Worm (Caenorhabditis elegans) whole organism, early embryonic: ENCODE results near the gene T01E8.1.

ENCODE experiments used
- B0310.2 ChIP-seq: sonication (generic microtip); optimal IDR thresholded peaks from 2 replicates; lab custom pipeline; 2016; ENCODE audit warnings: mild to moderate bottlenecking, missing genetic modification characterization, missing compliant biosample characterization
- F13C5.2 ChIP-seq: sonication (generic microtip); optimal IDR thresholded peaks from 2 replicates; lab custom pipeline; 2017; ENCODE audit warnings: mild to moderate bottlenecking, missing genetic modification characterization, inconsistent platforms, missing compliant biosample characterization
- aly-1 ChIP-seq: sonication (generic microtip); optimal IDR thresholded peaks from 2 replicates; lab custom pipeline; 2016; ENCODE audit warnings: missing genetic modification characterization, missing compliant biosample characterization
- ama-1 ChIP-seq: fragments of 150-350 bp; optimal IDR thresholded peaks from 2 replicates; lab custom pipeline; 2014
- ceh-13 ChIP-seq: fragments of 200-800 bp; sonication (Bioruptor generic); optimal IDR thresholded peaks from 2 replicates; lab custom pipeline; 2018; ENCODE audit warnings: mild to moderate bottlenecking, missing genetic modification characterization, missing compliant biosample characterization
- ceh-36 ChIP-seq: sonication (generic microtip); optimal IDR thresholded peaks from 2 replicates; lab custom pipeline; 2016; ENCODE audit warnings: missing genetic modification characterization, inconsistent platforms, missing compliant biosample characterization
- ets-7 ChIP-seq: sonication (generic microtip); optimal IDR thresholded peaks from 2 replicates; lab custom pipeline; 2016; ENCODE audit warnings: missing genotype, missing genetic modification characterization, missing compliant biosample characterization
- flt-1 ChIP-seq: fragments of 200-800 bp; sonication (Bioruptor generic); IDR thresholded peaks from 2 replicates; pipeline ENCODE4 v1.3.6; 2022; ENCODE audit warnings: missing genetic modification characterization, missing compliant biosample characterization
- hmbx-1 ChIP-seq: sonication (generic microtip); optimal IDR thresholded peaks from 2 replicates; lab custom pipeline; 2016; ENCODE audit warnings: mild to moderate bottlenecking, missing genetic modification characterization, missing compliant biosample characterization
- hmg-4 ChIP-seq: fragments of 200-800 bp; sonication (Bioruptor generic); optimal IDR thresholded peaks from 2 replicates; lab custom pipeline; 2018; ENCODE audit warnings: mild to moderate bottlenecking, missing genetic modification characterization, missing compliant biosample characterization
- hnd-1 ChIP-seq: sonication (generic microtip); optimal IDR thresholded peaks from 2 replicates; lab custom pipeline; 2016; ENCODE audit warnings: missing genetic modification characterization, missing compliant biosample characterization
- pes-1 ChIP-seq: fragments of 200-800 bp; sonication (Bioruptor generic); IDR thresholded peaks from 2 replicates; pipeline ENCODE4 v1.3.6; 2022; ENCODE audit warnings: missing genetic modification reagents, missing genetic modification characterization, missing compliant biosample characterization
- scrt-1 ChIP-seq: fragments of 200-800 bp; sonication (Bioruptor generic); IDR thresholded peaks from 2 replicates; pipeline ENCODE4 v1.3.6; 2022; ENCODE audit warnings: missing genetic modification characterization, missing compliant biosample characterization
- sea-1 ChIP-seq: fragments of 200-800 bp; sonication (Bioruptor generic); conservative IDR thresholded peaks from 2 replicates; pipeline ENCODE4 v1.3.6; 2022; ENCODE audit warnings: missing genetic modification characterization, missing compliant biosample characterization
- tbx-11 ChIP-seq: fragments of 200-800 bp; sonication (Bioruptor generic); IDR thresholded peaks from 2 replicates; pipeline ENCODE4 v1.3.6; 2022; ENCODE audit warnings: missing genetic modification characterization, missing compliant biosample characterization
- tbx-37 ChIP-seq: fragments of 200-800 bp; sonication (Bioruptor generic); conservative IDR thresholded peaks from 2 replicates; pipeline ENCODE4 v1.3.6; 2022; ENCODE audit warnings: missing genetic modification reagents, missing genetic modification characterization, missing compliant biosample characterization
- tra-4 ChIP-seq: sonication (generic microtip); optimal IDR thresholded peaks from 2 replicates; lab custom pipeline; 2017; ENCODE audit warnings: missing genetic modification characterization, missing compliant biosample characterization

The T01E8.1 gene

ce11 chrII:10218171-10218570 is 11.6 kb downstream of the T01E8.1 start, which contains the start of gene ref-1:
ref-1 (plus strand) TSS chrII:10218471.
- no peak for TF ChIP-seq ceh-36
- no peak for TF ChIP-seq hnd-1 (tag; lab: Kevin White, UChicago)
- TF ChIP-seq ama-1 (lab: Kevin White, UChicago), result no peak
- TF ChIP-seq sea-1, result no peak
- no peak for TF ChIP-seq tbx-11 (GFP tag; lab: Robert Waterston, UW)
- TF ChIP-seq B0310.2 (tag; lab: Kevin White, UChicago), result no peak
- no peak for TF ChIP-seq tra-4 (tag; lab: Kevin White, UChicago)
- TF ChIP-seq hmbx-1 (tag; lab: Kevin White, UChicago), result no peak
- TF ChIP-seq ceh-13 (GFP tag; lab: Kevin White, UChicago), result no peak
- no peak for TF ChIP-seq flt-1 (GFP tag; lab: Robert Waterston, UW)
- no peak for TF ChIP-seq F13C5.2 (tag; lab: Kevin White, UChicago)
- no peak for TF ChIP-seq aly-1
- no peak for TF ChIP-seq tbx-37 (GFP tag; lab: Robert Waterston, UW)
- no peak for TF ChIP-seq scrt-1 (GFP tag; lab: Robert Waterston, UW)
- no peak for TF ChIP-seq pes-1
- TF ChIP-seq hmg-4, result no peak
- no peak for TF ChIP-seq ets-7 (tag; lab: Kevin White, UChicago)

- no peak for TF ChIP-seq hmg-4
- TF ChIP-seq flt-1 (GFP tag; lab: Robert Waterston, UW), result no peak
- TF ChIP-seq sea-1, result no peak
- TF ChIP-seq B0310.2 (tag; lab: Kevin White, UChicago), result no peak
- TF ChIP-seq ceh-13 (GFP tag; lab: Kevin White, UChicago), result no peak
These were observed 14.1 kb downstream of the T01E8.1 start for ce11 chrII:10220631-10221030.

- TF ChIP-seq F13C5.2 (tag; lab: Kevin White, UChicago) (no peak), tbx-11 (GFP tag; lab: Robert Waterston, UW) (no peak), flt-1 (GFP tag; lab: Robert Waterston, UW) (no peak), aly-1 (no peak), hmg-4 (no peak), ceh-36 (no peak), pes-1 (no peak), hmbx-1 (tag; lab: Kevin White, UChicago) (no peak), ama-1 (lab: Kevin White, UChicago) (no peak), B0310.2 (tag; lab: Kevin White, UChicago) (no peak), ceh-13 (GFP tag; lab: Kevin White, UChicago) (no peak), sea-1 (no peak), tbx-37 (GFP tag; lab: Robert Waterston, UW) (no peak), hnd-1 (tag; lab: Kevin White, UChicago) (no peak), ets-7 (tag; lab: Kevin White, UChicago) (no peak), tra-4 (tag; lab: Kevin White, UChicago) (no peak), scrt-1 (GFP tag; lab: Robert Waterston, UW) (no peak)
These were observed 15.1 kb downstream of the T01E8.1 start for ce11 chrII:10221627-10222026.

- TF ChIP-seq ama-1 (lab: Kevin White, UChicago) (no peak), aly-1 (no peak), scrt-1 (GFP tag; lab: Robert Waterston, UW) (no peak), tra-4 (tag; lab: Kevin White, UChicago) (no peak), ets-7 (tag; lab: Kevin White, UChicago) (no peak), hmg-4 (no peak), ceh-36 (no peak), hmbx-1 (tag; lab: Kevin White, UChicago) (no peak), ceh-13 (GFP tag; lab: Kevin White, UChicago) (no peak), tbx-37 (GFP tag; lab: Robert Waterston, UW) (no peak), sea-1 (no peak), pes-1 (no peak), flt-1 (GFP tag; lab: Robert Waterston, UW) (no peak), B0310.2 (tag; lab: Kevin White, UChicago) (no peak), tbx-11 (GFP tag; lab: Robert Waterston, UW) (no peak), F13C5.2 (tag; lab: Kevin White, UChicago) (no peak), hnd-1 (tag; lab: Kevin White, UChicago) (no peak)
These were observed 16.1 kb downstream of the T01E8.1 start, which contains the start of gene plc-3 for ce11 chrII:10222577-10222976. plc-3 (plus strand) TSS chrII:10222877.

- no peak for TF ChIP-seq tbx-37 (GFP tag; lab: Robert Waterston, UW)
- no peak for TF ChIP-seq scrt-1 (GFP tag; lab: Robert Waterston, UW)
- TF ChIP-seq pes-1, result no peak
- TF ChIP-seq flt-1 (GFP tag; lab: Robert Waterston, UW), result no peak
- TF ChIP-seq F13C5.2 (tag; lab: Kevin White, UChicago), result no peak
- no peak for TF ChIP-seq ceh-36
- TF ChIP-seq ceh-13 (GFP tag; lab: Kevin White, UChicago), result no peak
- no peak for TF ChIP-seq ama-1 (lab: Kevin White, UChicago)
- no peak for TF ChIP-seq B0310.2 (tag; lab: Kevin White, UChicago)
- TF ChIP-seq sea-1, result no peak
- TF ChIP-seq hnd-1 (tag; lab: Kevin White, UChicago), result no peak
These were observed 20.5 kb downstream of the T01E8.1 start, which contains the start of gene srh-135 for ce11 chrII:10227030-10227429. srh-135 (minus strand) TSS chrII:10227130.

- TF ChIP-seq aly-1 (no peak), ets-7 (tag; lab: Kevin White, UChicago) (no peak), ceh-13 (GFP tag; lab: Kevin White, UChicago) (no peak), scrt-1 (GFP tag; lab: Robert Waterston, UW) (no peak), tbx-11 (GFP tag; lab: Robert Waterston, UW) (no peak), tra-4 (tag; lab: Kevin White, UChicago) (no peak), ama-1 (lab: Kevin White, UChicago) (no peak), hmbx-1 (tag; lab: Kevin White, UChicago) (no peak), sea-1 (no peak), pes-1 (no peak), hnd-1 (tag; lab: Kevin White, UChicago) (no peak), F13C5.2 (tag; lab: Kevin White, UChicago) (no peak), tbx-37 (GFP tag; lab: Robert Waterston, UW) (no peak), flt-1 (GFP tag; lab: Robert Waterston, UW) (no peak), ceh-36 (no peak), B0310.2 (tag; lab: Kevin White, UChicago) (no peak), hmg-4 (no peak)
These were observed 24.4 kb downstream of the T01E8.1 start, which contains the start of gene T01E8.8 for ce11 chrII:10230972-10231371. T01E8.8 (plus strand) TSS chrII:10231272.

- no peak for TF ChIP-seq pes-1
- no peak for TF ChIP-seq tra-4 (tag; lab: Kevin White, UChicago)
- TF ChIP-seq ceh-36, result no peak
- no peak for TF ChIP-seq hmg-4
- TF ChIP-seq hnd-1 (tag; lab: Kevin White, UChicago), result no peak
- no peak for TF ChIP-seq ets-7 (tag; lab: Kevin White, UChicago)
- TF ChIP-seq aly-1, result no peak
- no peak for TF ChIP-seq scrt-1 (GFP tag; lab: Robert Waterston, UW)
- TF ChIP-seq F13C5.2 (tag; lab: Kevin White, UChicago), result no peak
- TF ChIP-seq tbx-37 (GFP tag; lab: Robert Waterston, UW), result no peak
- TF ChIP-seq ama-1 (lab: Kevin White, UChicago), result no peak
These were observed 25.3 kb downstream of the T01E8.1 start for ce11 chrII:10231874-10232273.
